Worm (Caenorhabditis elegans) whole organism, L1 larva: ENCODE data around the gene nmr-2.

Source experiments
- C16A3.4 ChIP-seq: fragments of 150-350 bp; optimal IDR thresholded peaks from 2 replicates; lab custom pipeline; 2014; ENCODE audit warnings: missing biosample characterization, missing genetic modification characterization
- C34B4.2 ChIP-seq: sonication (generic microtip); optimal IDR thresholded peaks from 2 replicates; lab custom pipeline; 2017; ENCODE audit warnings: mild to moderate bottlenecking, missing genetic modification characterization, missing compliant biosample characterization
- F16B12.6 ChIP-seq: fragments of 150-350 bp; optimal IDR thresholded peaks from 2 replicates; lab custom pipeline; 2014; ENCODE audit warnings: missing biosample characterization, missing genetic modification characterization
- Y116A8C.19 ChIP-seq: sonication (generic microtip); optimal IDR thresholded peaks from 2 replicates; lab custom pipeline; 2016; ENCODE audit warnings: missing compliant biosample characterization, missing genetic modification characterization, borderline replicate concordance
- aha-1 ChIP-seq: fragments of 150-350 bp; optimal IDR thresholded peaks from 2 replicates; lab custom pipeline; 2014; ENCODE audit warnings: missing biosample characterization, missing genetic modification characterization
- alr-1 ChIP-seq: fragments of 200-800 bp; sonication (Bioruptor generic); optimal IDR thresholded peaks from 2 replicates; lab custom pipeline; 2018; ENCODE audit warnings: borderline replicate concordance, mild to moderate bottlenecking, missing genetic modification characterization, missing compliant biosample characterization
- aly-2 ChIP-seq: fragments of 150-350 bp; optimal IDR thresholded peaks from 2 replicates; lab custom pipeline; 2014; ENCODE audit warnings: missing biosample characterization, missing genetic modification characterization
- blmp-1 ChIP-seq: fragments of 150-350 bp; optimal IDR thresholded peaks from 2 replicates; lab custom pipeline; 2014; ENCODE audit warnings: missing biosample characterization, missing genetic modification characterization
- ceh-63 ChIP-seq: fragments of 200-800 bp; sonication (Bioruptor generic); optimal IDR thresholded peaks from 2 replicates; lab custom pipeline; 2018; ENCODE audit warnings: mild to moderate bottlenecking, missing genetic modification characterization, missing compliant biosample characterization
- ceh-8 ChIP-seq: fragments of 200-800 bp; sonication (Bioruptor generic); optimal IDR thresholded peaks from 2 replicates; lab custom pipeline; 2018; ENCODE audit warnings: mild to moderate bottlenecking, missing genetic modification characterization, moderate library complexity, missing compliant biosample characterization
- ceh-90 ChIP-seq: sonication (generic microtip); optimal IDR thresholded peaks from 2 replicates; lab custom pipeline; 2016; ENCODE audit warnings: missing genetic modification characterization, missing compliant biosample characterization
- ces-1 ChIP-seq: fragments of 150-350 bp; optimal IDR thresholded peaks from 2 replicates; lab custom pipeline; 2014; ENCODE audit warnings: missing biosample characterization, missing genetic modification reagents, missing genetic modification characterization
- dsc-1 ChIP-seq: sonication (generic microtip); optimal IDR thresholded peaks from 2 replicates; lab custom pipeline; 2016; ENCODE audit warnings: mild to moderate bottlenecking, missing genetic modification characterization, missing compliant biosample characterization
- efl-1 ChIP-seq, 4 experiments: fragments of 150-350 bp; optimal IDR thresholded peaks in 3 of 4; peaks in 1 of 4; 1 replicate in 1 of 4; 2 replicates in 3 of 4; lab custom pipeline; 2014; ENCODE audit warnings: missing biosample characterization in 2 of 4, missing genetic modification characterization in 2 of 4, missing genetic modification reagents in 2 of 4
- egl-27 ChIP-seq, 2 experiments: fragments of 150-350 bp in 1 of 2; sonication (generic microtip); optimal IDR thresholded peaks; 3 replicates each; lab custom pipeline; 2017 to 2018; ENCODE audit warnings: missing biosample characterization in 2 of 2, missing genetic modification characterization in 2 of 2, missing genetic modification reagents in 2 of 2
- elt-2 ChIP-seq: sonication (generic microtip); optimal IDR thresholded peaks from 2 replicates; lab custom pipeline; 2016; ENCODE audit warnings: missing genetic modification characterization, mild to moderate bottlenecking, inconsistent platforms, missing compliant biosample characterization, missing genetic modification reagents
- ets-5 ChIP-seq: fragments of 200-800 bp; sonication (Bioruptor generic); IDR thresholded peaks from 2 replicates; pipeline ENCODE4 v1.3.6; 2022; ENCODE audit warnings: missing genetic modification characterization, missing compliant biosample characterization
- fkh-4 ChIP-seq: sonication (generic microtip); optimal IDR thresholded peaks from 2 replicates; lab custom pipeline; 2016; ENCODE audit warnings: missing compliant biosample characterization, missing genetic modification characterization, borderline replicate concordance
- fkh-8 ChIP-seq: sonication (generic microtip); optimal IDR thresholded peaks from 2 replicates; lab custom pipeline; 2016; ENCODE audit warnings: mild to moderate bottlenecking, missing genetic modification characterization, missing compliant biosample characterization
- fos-1 ChIP-seq: fragments of 150-350 bp; optimal IDR thresholded peaks from 2 replicates; lab custom pipeline; 2014; ENCODE audit warnings: missing biosample characterization, missing genetic modification characterization
- hlh-4 ChIP-seq: sonication (generic microtip); optimal IDR thresholded peaks from 2 replicates; lab custom pipeline; 2016; ENCODE audit warnings: mild to moderate bottlenecking, missing genetic modification characterization, missing compliant biosample characterization
- hpl-2 ChIP-seq: fragments of 150-350 bp; optimal IDR thresholded peaks from 2 replicates; lab custom pipeline; 2014; ENCODE audit warnings: missing biosample characterization, missing genetic modification reagents, missing genetic modification characterization
- irx-1 ChIP-seq: sonication (generic microtip); optimal IDR thresholded peaks from 2 replicates; lab custom pipeline; 2016; ENCODE audit warnings: missing genetic modification characterization, missing compliant biosample characterization
- isw-1 ChIP-seq: fragments of 200-800 bp; sonication (Bioruptor generic); IDR thresholded peaks from 2 replicates; pipeline ENCODE4 v1.3.6; 2022; ENCODE audit warnings: missing genetic modification characterization, missing compliant biosample characterization
- lin-13 ChIP-seq: fragments of 150-350 bp; optimal IDR thresholded peaks from 2 replicates; lab custom pipeline; 2014; ENCODE audit warnings: missing biosample characterization, missing genetic modification reagents, missing genetic modification characterization
- lin-14 ChIP-seq: fragments of 200-800 bp; sonication (Bioruptor generic); optimal IDR thresholded peaks from 2 replicates; lab custom pipeline; 2018; ENCODE audit warnings: mild to moderate bottlenecking, missing genetic modification characterization, moderate library complexity, missing compliant biosample characterization
- lin-15B ChIP-seq: fragments of 150-350 bp; sonication (generic microtip); optimal IDR thresholded peaks from 3 replicates; lab custom pipeline; 2014; ENCODE audit warnings: missing biosample characterization, missing genetic modification characterization
- lin-35 ChIP-seq, 2 experiments: fragments of 150-350 bp; optimal IDR thresholded peaks; 2 replicates each; lab custom pipeline; 2014; ENCODE audit warnings: missing biosample characterization in 2 of 2, missing genetic modification characterization in 2 of 2, missing genetic modification reagents in 2 of 2
- lin-39 ChIP-seq: fragments of 150-350 bp; optimal IDR thresholded peaks from 2 replicates; lab custom pipeline; 2014; ENCODE audit warnings: missing biosample characterization, missing genetic modification reagents, missing genetic modification characterization
- lir-3 ChIP-seq: sonication (generic microtip); optimal IDR thresholded peaks from 2 replicates; lab custom pipeline; 2016; ENCODE audit warnings: mild to moderate bottlenecking, missing genetic modification characterization, moderate library complexity, missing compliant biosample characterization; ENCODE audit not compliant: poor library complexity
- lsy-2 ChIP-seq, 2 experiments: fragments of 150-350 bp; optimal IDR thresholded peaks; 2 replicates each; lab custom pipeline; 2014; ENCODE audit warnings: missing biosample characterization in 2 of 2, missing genetic modification characterization in 2 of 2
- mab-9 ChIP-seq: fragments of 200-800 bp; sonication (Bioruptor generic); IDR thresholded peaks from 2 replicates; pipeline ENCODE4 v1.3.6; 2022; ENCODE audit warnings: missing genetic modification reagents, missing genetic modification characterization, missing compliant biosample characterization
- mef-2 ChIP-seq: fragments of 150-350 bp; optimal IDR thresholded peaks from 2 replicates; lab custom pipeline; 2014; ENCODE audit warnings: missing biosample characterization, missing genetic modification characterization
- mep-1 ChIP-seq: fragments of 150-350 bp; optimal IDR thresholded peaks from 2 replicates; lab custom pipeline; 2014; ENCODE audit warnings: missing biosample characterization, missing genetic modification characterization
- nhr-11 ChIP-seq: fragments of 150-350 bp; optimal IDR thresholded peaks from 2 replicates; lab custom pipeline; 2014; ENCODE audit warnings: missing biosample characterization, missing genetic modification characterization
- nhr-12 ChIP-seq: sonication (generic microtip); optimal IDR thresholded peaks from 2 replicates; lab custom pipeline; 2017; ENCODE audit warnings: missing biosample characterization, missing genetic modification characterization
- nhr-28 ChIP-seq: fragments of 150-350 bp; optimal IDR thresholded peaks from 2 replicates; lab custom pipeline; 2014; ENCODE audit warnings: missing biosample characterization, missing genetic modification characterization
- nhr-47 ChIP-seq: sonication (generic microtip); optimal IDR thresholded peaks from 2 replicates; lab custom pipeline; 2016; ENCODE audit warnings: mild to moderate bottlenecking, missing genetic modification characterization, moderate library complexity, missing compliant biosample characterization
- nhr-76 ChIP-seq: sonication (generic microtip); optimal IDR thresholded peaks from 2 replicates; lab custom pipeline; 2017; ENCODE audit warnings: missing biosample characterization, missing genetic modification characterization
- nhr-77 ChIP-seq: fragments of 150-350 bp; optimal IDR thresholded peaks from 2 replicates; lab custom pipeline; 2014; ENCODE audit warnings: missing biosample characterization, missing genetic modification characterization
- pag-3 ChIP-seq: sonication (generic microtip); optimal IDR thresholded peaks from 2 replicates; lab custom pipeline; 2017; ENCODE audit warnings: missing genetic modification characterization, mild to moderate bottlenecking, missing compliant biosample characterization, antibody characterized with exemption, borderline replicate concordance; ENCODE audit not compliant: insufficient read depth
- pqm-1 ChIP-seq: sonication (generic microtip); optimal IDR thresholded peaks from 3 replicates; lab custom pipeline; 2017; ENCODE audit warnings: missing biosample characterization, missing genetic modification characterization
- snpc-4 ChIP-seq: fragments of 150-350 bp; optimal IDR thresholded peaks from 2 replicates; lab custom pipeline; 2014; ENCODE audit warnings: missing biosample characterization, missing genetic modification characterization
- snu-23 ChIP-seq: sonication (generic microtip); optimal IDR thresholded peaks from 2 replicates; lab custom pipeline; 2016; ENCODE audit warnings: missing genetic modification characterization, missing compliant biosample characterization
- sptf-1 ChIP-seq: fragments of 150-350 bp; optimal IDR thresholded peaks from 2 replicates; lab custom pipeline; 2014; ENCODE audit warnings: missing biosample characterization, missing genetic modification characterization
- sup-37 ChIP-seq: fragments of 200-800 bp; sonication (Bioruptor generic); optimal IDR thresholded peaks from 2 replicates; lab custom pipeline; 2018; ENCODE audit warnings: mild to moderate bottlenecking, missing genetic modification characterization, missing compliant biosample characterization
- swsn-7 ChIP-seq: sonication (generic microtip); optimal IDR thresholded peaks from 2 replicates; lab custom pipeline; 2016; ENCODE audit warnings: missing genetic modification characterization, missing compliant biosample characterization
- tbx-2 ChIP-seq: sonication (generic microtip); optimal IDR thresholded peaks from 2 replicates; lab custom pipeline; 2016; ENCODE audit warnings: missing genetic modification characterization, missing compliant biosample characterization
- tlp-1 ChIP-seq: fragments of 150-350 bp; optimal IDR thresholded peaks from 2 replicates; lab custom pipeline; 2014; ENCODE audit warnings: missing biosample characterization, missing genetic modification characterization
- xbp-1 ChIP-seq: sonication (generic microtip); optimal IDR thresholded peaks from 2 replicates; lab custom pipeline; 2016; ENCODE audit warnings: missing genetic modification characterization, missing compliant biosample characterization
- zag-1 ChIP-seq: fragments of 150-350 bp; optimal IDR thresholded peaks from 2 replicates; lab custom pipeline; 2014; ENCODE audit warnings: missing biosample characterization, missing genetic modification characterization
- ztf-11 ChIP-seq, 2 experiments: sonication (generic microtip); optimal IDR thresholded peaks; 2 replicates each; lab custom pipeline; 2016 to 2017; ENCODE audit warnings: missing genetic modification characterization in 2 of 2, missing biosample characterization in 1 of 2, missing compliant biosample characterization in 1 of 2

Gene nmr-2

ce11 chrV:15002184-15002690 is 9.2 kb downstream of the nmr-2 start, which contains the start of the genes fib-1 and mut-15 (continued):
- peak; percentile 82 for TF ChIP-seq mab-9 (GFP tag; lab: Robert Waterston, UW)
- TF ChIP-seq fkh-8 (tag; lab: Kevin White, UChicago) = peak; percentile 98
- TF ChIP-seq C16A3.4 (tag; lab: Kevin White, UChicago) = peak; percentile 96
- peak; percentile 93 for TF ChIP-seq tbx-2 (tag; lab: Kevin White, UChicago)
- TF ChIP-seq swsn-7 = peak; percentile 95
- TF ChIP-seq ces-1 = no peak
- peak; percentile 85 for TF ChIP-seq snpc-4
- peak; percentile 2 for TF ChIP-seq aha-1 (tag; lab: Kevin White, UChicago)
- peak; percentile 68 for TF ChIP-seq elt-2 (tag; lab: Kevin White, UChicago)
- peak; percentile 94 for TF ChIP-seq lin-14 (GFP tag; lab: Kevin White, UChicago)
- peak in 1 of 2 experiments; percentile 92 for TF ChIP-seq ztf-11 (tag; optimal IDR thresholded peaks at IDR 0.05; lab: Kevin White, UChicago)
- TF ChIP-seq tlp-1 (tag; lab: Kevin White, UChicago) = no peak
- peak; percentile 55 for TF ChIP-seq nhr-11 (tag; lab: Kevin White, UChicago)
- TF ChIP-seq nhr-77 (tag; lab: Kevin White, UChicago) = peak; percentile 91
- TF ChIP-seq hpl-2 (GFP tag; lab: Kevin White, UChicago) = peak; percentile 65
- TF ChIP-seq lin-35 (GFP tag; optimal IDR thresholded peaks at IDR 0.05; lab: Kevin White, UChicago) = peak; percentile 90 to 92
- peak; percentile 82 for TF ChIP-seq ceh-8
- peak; percentile 33 for TF ChIP-seq aly-2 (tag; lab: Kevin White, UChicago)
- peak; percentile 57 for TF ChIP-seq F16B12.6 (tag; lab: Kevin White, UChicago)
- peak; percentile 71 for TF ChIP-seq pag-3 (tag; lab: Kevin White, UChicago)
- peak; percentile 59 for TF ChIP-seq lin-39
- no peak for TF ChIP-seq nhr-76 (tag; lab: Kevin White, UChicago)
- TF ChIP-seq dsc-1 (tag; lab: Kevin White, UChicago) = peak; percentile 93
- TF ChIP-seq lin-15B (tag; lab: Kevin White, UChicago) = peak; percentile 96
- peak; percentile 53 for TF ChIP-seq sup-37 (GFP tag; lab: Kevin White, UChicago)
- peak; percentile 40 for TF ChIP-seq Y116A8C.19 (tag; lab: Kevin White, UChicago)
- peak; percentile 78 for TF ChIP-seq ceh-63 (GFP tag; lab: Kevin White, UChicago)
- peak; percentile 94 for TF ChIP-seq xbp-1 (tag; lab: Kevin White, UChicago)
- TF ChIP-seq ets-5 (GFP tag; lab: Robert Waterston, UW) = no peak
- no peak for TF ChIP-seq sptf-1 (tag; lab: Kevin White, UChicago)
- no peak for TF ChIP-seq pqm-1 (tag; lab: Kevin White, UChicago)
- no peak for TF ChIP-seq C34B4.2 (tag; lab: Kevin White, UChicago)
- TF ChIP-seq blmp-1 (tag; lab: Kevin White, UChicago) = peak; percentile 73
- TF ChIP-seq egl-27 (tag; optimal IDR thresholded peaks at IDR 0.05; lab: Kevin White, UChicago) = peak in 1 of 2 experiments; percentile 45
- no peak for TF ChIP-seq alr-1 (tag; lab: Kevin White, UChicago)
- TF ChIP-seq lir-3 = peak; percentile 86
- TF ChIP-seq zag-1 = peak; percentile 21
- TF ChIP-seq nhr-47 (tag; lab: Kevin White, UChicago) = peak; percentile 96
- TF ChIP-seq hlh-4 (tag; lab: Kevin White, UChicago) = no peak
- TF ChIP-seq isw-1 = peak; percentile 96
- TF ChIP-seq lsy-2 (tag; optimal IDR thresholded peaks at IDR 0.05; lab: Kevin White, UChicago) = peak; percentile 95 to 98
- TF ChIP-seq irx-1 = peak; percentile 85
- peak; percentile 94 for TF ChIP-seq mep-1
- peak; percentile 88 for TF ChIP-seq lin-13
- TF ChIP-seq efl-1 (optimal IDR thresholded peaks at IDR 0.05; lab: Kevin White, UChicago) = peak; percentile 91 to 95
- peak; percentile 84 to 98 for TF ChIP-seq efl-1 (GFP tag; optimal IDR thresholded peaks at IDR 0.05 in 1 of 2; lab: Kevin White, UChicago)
- TF ChIP-seq nhr-12 (tag; lab: Kevin White, UChicago) = no peak
- TF ChIP-seq nhr-28 (tag; lab: Kevin White, UChicago) = no peak
- peak; percentile 74 for TF ChIP-seq ceh-90 (tag; lab: Kevin White, UChicago)
- peak; percentile 56 for TF ChIP-seq mef-2 (tag; lab: Kevin White, UChicago)
- peak; percentile 81 for TF ChIP-seq fkh-4 (tag; lab: Kevin White, UChicago)
- peak; percentile 97 for TF ChIP-seq snu-23 (GFP tag; lab: Kevin White, UChicago)
- peak; percentile 79 for TF ChIP-seq fos-1 (tag; lab: Kevin White, UChicago)
